Fruit fly (Drosophila melanogaster): Measurements from ENCODE around the gene Ranbp21.

The Ranbp21 gene

dm6 chrX:19640707-19641248, 11.3 kb downstream of the Ranbp21 start:
- TF ChIP-seq CG10631 (GFP tag; optimal IDR thresholded peaks at IDR 0.05) = no peak
- peak; percentile 68 for TF ChIP-seq Eip78C (GFP tag)
- TF ChIP-seq ss (GFP tag; optimal IDR thresholded peaks at IDR 0.05) = peak in 1 of 2 experiments; percentile 20

- TF ChIP-seq Eip78C (GFP tag) (peak; percentile 68), ss (GFP tag; optimal IDR thresholded peaks at IDR 0.05) (peak in 1 of 2 experiments; percentile 12), CG6854 (GFP tag; optimal IDR thresholded peaks at IDR 0.05) (no peak), fkh (GFP tag; optimal IDR thresholded peaks at IDR 0.05) (peak; percentile 90), CG6163 (GFP tag; IDR thresholded peaks at IDR 0.05) (no peak), Ets96B (tag; optimal IDR thresholded peaks at IDR 0.05) (no peak), CG34406 (GFP tag; optimal IDR thresholded peaks at IDR 0.05) (no peak), CG16779 (tag; optimal IDR thresholded peaks at IDR 0.05) (no peak)
Measured at dm6 chrX:19638328-19638940, 13.6 kb downstream of the Ranbp21 start, which contains the start of gene Rcd-1. Gene Rcd-1, plus strand, starts transcription at chrX:19638767.

dm6 chrX:19637434-19638327, 14.4 kb downstream of the Ranbp21 start:
- TF ChIP-seq Eip78C (GFP tag) (peak; percentile 59), CG8119 (GFP tag; IDR thresholded peaks at IDR 0.05) (0 out of 3 replicates have a peak, but pooled peaks have one; percentile 18), OdsH (GFP tag; optimal IDR thresholded peaks at IDR 0.05) (no peak), net (GFP tag; optimal IDR thresholded peaks at IDR 0.05) (peak; percentile 14), CG6163 (GFP tag; IDR thresholded peaks at IDR 0.05) (peak; percentile 16; the same call in 1 of the 3 replicates), CG16779 (tag; optimal IDR thresholded peaks at IDR 0.05) (peak; percentile 30), Eip75B (GFP tag; optimal IDR thresholded peaks at IDR 0.05) (peak; percentile 19), dac (GFP tag; optimal IDR thresholded peaks at IDR 0.05) (no peak), CG11294 (GFP tag; IDR thresholded peaks at IDR 0.05) (no peak), eg (GFP tag; IDR thresholded peaks at IDR 0.05) (0 out of 3 replicates have a peak, but pooled peaks have one; percentile 6), ss (GFP tag; optimal IDR thresholded peaks at IDR 0.05) (peak in 1 of 2 experiments; percentile 1), CG6808 (GFP tag; optimal IDR thresholded peaks at IDR 0.05) (peak; percentile 15)

dm6 chrX:19637002-19637420, 15.1 kb downstream of the Ranbp21 start:
- TF ChIP-seq CG11294 (GFP tag; IDR thresholded peaks at IDR 0.05) (no peak), esn (GFP tag; optimal IDR thresholded peaks at IDR 0.05) (peak; percentile 31), Sox102F (GFP tag; optimal IDR thresholded peaks at IDR 0.05) (no peak), CG1621 (tag; optimal IDR thresholded peaks at IDR 0.05) (peak; percentile 30), Ets21C (GFP tag; optimal IDR thresholded peaks at IDR 0.05) (no peak), CG31627 (GFP tag; optimal IDR thresholded peaks at IDR 0.05) (no peak), Hr39 (GFP tag; optimal IDR thresholded peaks at IDR 0.05) (no peak), Sox15 (GFP tag; optimal IDR thresholded peaks at IDR 0.05) (no peak), Blimp-1 (GFP tag; optimal IDR thresholded peaks at IDR 0.05) (no peak), dac (GFP tag; optimal IDR thresholded peaks at IDR 0.05) (no peak), Gug (GFP tag; IDR thresholded peaks at IDR 0.05) (no peak), fkh (GFP tag; optimal IDR thresholded peaks at IDR 0.05) (peak; percentile 30), CG4318 (GFP tag; optimal IDR thresholded peaks at IDR 0.05) (no peak), ss (GFP tag; optimal IDR thresholded peaks at IDR 0.05) (peak; percentile 16 to 58), Hr38 (GFP tag; optimal IDR thresholded peaks at IDR 0.05) (no peak), spab (GFP tag; optimal IDR thresholded peaks at IDR 0.05) (no peak), CG11762 (GFP tag; optimal IDR thresholded peaks at IDR 0.05; ENCODE audit: insufficient read depth) (no peak), eg (GFP tag; IDR thresholded peaks at IDR 0.05) (peak; percentile 45; the same call in 1 of the 3 replicates), svp (GFP tag) (no peak), CG6854 (GFP tag; optimal IDR thresholded peaks at IDR 0.05) (peak; percentile 22), Eip78C (GFP tag) (peak; percentile 57), salr (GFP tag; optimal IDR thresholded peaks at IDR 0.05) (no peak), net (GFP tag; optimal IDR thresholded peaks at IDR 0.05) (peak; percentile 43), CG10669 (GFP tag; optimal IDR thresholded peaks at IDR 0.05) (no peak), CG8319 (GFP tag; optimal IDR thresholded peaks at IDR 0.05) (no peak), Met (GFP tag; optimal IDR thresholded peaks at IDR 0.05) (no peak), CG6792 (GFP tag; optimal IDR thresholded peaks at IDR 0.05) (no peak), CG32006 (GFP tag; optimal IDR thresholded peaks at IDR 0.05) (no peak), topi (GFP tag; optimal IDR thresholded peaks at IDR 0.05) (peak; percentile 3), acj6 (GFP tag; optimal IDR thresholded peaks at IDR 0.05) (no peak), OdsH (GFP tag; optimal IDR thresholded peaks at IDR 0.05) (no peak), CG16779 (tag; optimal IDR thresholded peaks at IDR 0.05) (no peak), CG11902 (GFP tag; optimal IDR thresholded peaks at IDR 0.05) (no peak)

Measured in whole organism, prepupa.